Fruit fly (Drosophila melanogaster): Measurements from ENCODE around the gene CG18259.

Gene CG18259

dm6 chrX:18739795-18740194 lies 43.5 kb downstream of the CG18259 start, which contains the start of gene CG6873:
CG6873 (minus strand) TSS chrX:18739895.
- TF ChIP-seq Dad (GFP tag; optimal IDR thresholded peaks at IDR 0.05), result no peak
- no peak for TF ChIP-seq btn (GFP tag; optimal IDR thresholded peaks at IDR 0.05)
- no peak for TF ChIP-seq CG8089 (GFP tag; optimal IDR thresholded peaks at IDR 0.05)
- no peak for TF ChIP-seq CG7357 (GFP tag; IDR thresholded peaks at IDR 0.05)
- TF ChIP-seq CG13624 (GFP tag; optimal IDR thresholded peaks at IDR 0.05), result no peak
- no peak for TF ChIP-seq bab2 (GFP tag; optimal IDR thresholded peaks at IDR 0.05)
- TF ChIP-seq CG4854 (GFP tag; optimal IDR thresholded peaks at IDR 0.05), result no peak
- TF ChIP-seq ap (GFP tag; IDR thresholded peaks at IDR 0.05), result no peak
- TF ChIP-seq CG14860 (GFP tag; IDR thresholded peaks at IDR 0.05; ENCODE audit: partially characterized antibody), result no peak
- TF ChIP-seq sqz (GFP tag; optimal IDR thresholded peaks at IDR 0.05), result no peak
- TF ChIP-seq sim (GFP tag; IDR thresholded peaks at IDR 0.05), result no peak
- no peak for TF ChIP-seq CG15696 (tag; optimal IDR thresholded peaks at IDR 0.05)
- no peak for TF ChIP-seq jigr1 (GFP tag; IDR thresholded peaks at IDR 0.05)

All from whole organism, embryonic.